Fruit fly (Drosophila melanogaster) whole organism, prepupa: Measurements from ENCODE around the gene Exo84.

Experiments used
- Blimp-1 ChIP-seq: fragments of 200-800 bp; sonication (Bioruptor generic); optimal IDR thresholded peaks from 3 replicates; lab custom pipeline; 2017; ENCODE audit warnings: missing biosample characterization, missing genetic modification characterization, mild to moderate bottlenecking, moderate library complexity, missing genetic modification reagents
- CG10631 ChIP-seq: fragments of 200-800 bp; sonication (Bioruptor generic); optimal IDR thresholded peaks from 2 replicates; lab custom pipeline; 2016; ENCODE audit warnings: missing biosample characterization, missing genetic modification characterization
- CG10669 ChIP-seq: fragments of 200-800 bp; sonication (Bioruptor generic); optimal IDR thresholded peaks from 3 replicates; lab custom pipeline; 2018; ENCODE audit warnings: missing biosample characterization, mild to moderate bottlenecking, missing genetic modification characterization, moderate library complexity
- CG11294 ChIP-seq: fragments of 200-800 bp; sonication (Bioruptor generic); IDR thresholded peaks from 2 replicates; pipeline ENCODE4 v1.3.6; 2022; ENCODE audit warnings: missing biosample characterization, missing genetic modification characterization
- CG11762 ChIP-seq: fragments of 200-800 bp; sonication (Bioruptor generic); optimal IDR thresholded peaks from 3 replicates; lab custom pipeline; 2016; ENCODE audit warnings: missing biosample characterization, missing genetic modification characterization; ENCODE audit not compliant: insufficient read depth
- CG11902 ChIP-seq: fragments of 200-800 bp; sonication (Bioruptor generic); optimal IDR thresholded peaks from 3 replicates; lab custom pipeline; 2016; ENCODE audit warnings: missing biosample characterization, missing genetic modification characterization
- CG1621 ChIP-seq: fragments of 200-800 bp; sonication (Bioruptor generic); optimal IDR thresholded peaks from 3 replicates; lab custom pipeline; 2018; ENCODE audit warnings: missing biosample characterization, mild to moderate bottlenecking, missing genetic modification characterization
- CG16779 ChIP-seq: fragments of 200-800 bp; sonication (Bioruptor generic); optimal IDR thresholded peaks from 3 replicates; lab custom pipeline; 2017; ENCODE audit warnings: missing biosample characterization, mild to moderate bottlenecking, missing genetic modification characterization
- CG3032 ChIP-seq: fragments of 200-800 bp; optimal IDR thresholded peaks from 2 replicates; lab custom pipeline; 2019; ENCODE audit warnings: missing biosample characterization, mild to moderate bottlenecking, missing genetic modification characterization, moderate library complexity
- CG31627 ChIP-seq: fragments of 200-800 bp; sonication (Bioruptor generic); optimal IDR thresholded peaks from 3 replicates; lab custom pipeline; 2016; ENCODE audit warnings: missing biosample characterization, missing genetic modification characterization
- CG32006 ChIP-seq: fragments of 200-800 bp; sonication (Bioruptor generic); optimal IDR thresholded peaks from 3 replicates; lab custom pipeline; 2017; ENCODE audit warnings: missing biosample characterization, mild to moderate bottlenecking, missing genetic modification characterization
- CG34406 ChIP-seq: fragments of 200-800 bp; sonication (Bioruptor generic); optimal IDR thresholded peaks from 3 replicates; lab custom pipeline; 2016; ENCODE audit warnings: missing biosample characterization, missing genetic modification characterization
- CG3919 ChIP-seq: fragments of 200-800 bp; sonication (Bioruptor generic); optimal IDR thresholded peaks from 3 replicates; lab custom pipeline; 2016; ENCODE audit warnings: missing biosample characterization, missing genetic modification characterization
- CG4318 ChIP-seq: fragments of 200-800 bp; sonication (Bioruptor generic); optimal IDR thresholded peaks from 3 replicates; lab custom pipeline; 2017; ENCODE audit warnings: missing biosample characterization, mild to moderate bottlenecking, missing genetic modification characterization
- CG6163 ChIP-seq: fragments of 200-800 bp; sonication (Bioruptor generic); IDR thresholded peaks from 3 replicates; pipeline ENCODE4 v1.3.6; 2022; ENCODE audit warnings: missing biosample characterization, missing genetic modification characterization
- CG6276 ChIP-seq: fragments of 200-800 bp; sonication (Bioruptor generic); optimal IDR thresholded peaks from 2 replicates; lab custom pipeline; 2017; ENCODE audit warnings: missing biosample characterization, mild to moderate bottlenecking, missing genetic modification characterization
- CG6792 ChIP-seq: fragments of 200-800 bp; sonication (Bioruptor generic); optimal IDR thresholded peaks from 3 replicates; lab custom pipeline; 2016; ENCODE audit warnings: missing biosample characterization, missing genetic modification characterization
- CG6808 ChIP-seq: fragments of 200-800 bp; sonication (Bioruptor generic); optimal IDR thresholded peaks from 3 replicates; lab custom pipeline; 2017; ENCODE audit warnings: missing biosample characterization, missing genetic modification characterization, mild to moderate bottlenecking, moderate library complexity, missing genetic modification reagents
- CG6854 ChIP-seq: fragments of 200-800 bp; sonication (Bioruptor generic); optimal IDR thresholded peaks from 2 replicates; lab custom pipeline; 2017; ENCODE audit warnings: missing biosample characterization, mild to moderate bottlenecking, missing genetic modification characterization
- CG7368 ChIP-seq: fragments of 200-800 bp; sonication (Bioruptor generic); optimal IDR thresholded peaks from 3 replicates; lab custom pipeline; 2016; ENCODE audit warnings: missing biosample characterization, missing genetic modification characterization
- CG8319 ChIP-seq: fragments of 200-800 bp; sonication (Bioruptor generic); optimal IDR thresholded peaks from 3 replicates; lab custom pipeline; 2016; ENCODE audit warnings: missing biosample characterization, missing genetic modification characterization
- CG8632 ChIP-seq: fragments of 200-800 bp; sonication (Bioruptor generic); optimal IDR thresholded peaks from 3 replicates; lab custom pipeline; 2016; ENCODE audit warnings: missing biosample characterization, missing genetic modification characterization
- CG9139 ChIP-seq: fragments of 200-800 bp; sonication (Bioruptor generic); optimal IDR thresholded peaks from 3 replicates; lab custom pipeline; 2017; ENCODE audit warnings: missing biosample characterization, mild to moderate bottlenecking, missing genetic modification characterization
- Eip75B ChIP-seq: fragments of 200-800 bp; sonication (Bioruptor generic); optimal IDR thresholded peaks from 3 replicates; lab custom pipeline; 2016; ENCODE audit warnings: missing biosample characterization, missing genetic modification characterization
- Eip78C ChIP-seq: fragments of 200-800 bp; sonication (Bioruptor generic); peaks from one replicate; lab custom pipeline; 2016; ENCODE audit warnings: missing biosample characterization, missing genetic modification characterization
- Eip93F ChIP-seq: fragments of 200-800 bp; sonication (Bioruptor generic); optimal IDR thresholded peaks from 2 replicates; lab custom pipeline; 2016; ENCODE audit warnings: missing biosample characterization, mild to moderate bottlenecking, missing genetic modification characterization
- Ets21C ChIP-seq: fragments of 200-800 bp; sonication (Bioruptor generic); optimal IDR thresholded peaks from 3 replicates; lab custom pipeline; 2016; ENCODE audit warnings: missing biosample characterization, missing genetic modification characterization
- Ets96B ChIP-seq: fragments of 200-800 bp; optimal IDR thresholded peaks from 2 replicates; lab custom pipeline; 2019; ENCODE audit warnings: missing biosample characterization, mild to moderate bottlenecking, missing genetic modification characterization, moderate library complexity
- Gug ChIP-seq: fragments of 200-800 bp; sonication (Bioruptor generic); IDR thresholded peaks from 2 replicates; pipeline ENCODE4 v1.3.6; 2022; ENCODE audit warnings: missing biosample characterization, missing genetic modification characterization
- Hr38 ChIP-seq: sonication (Bioruptor generic); optimal IDR thresholded peaks from 2 replicates; lab custom pipeline; 2016; ENCODE audit warnings: missing biosample characterization, missing genetic modification characterization
- Hr39 ChIP-seq: fragments of 200-800 bp; sonication (Bioruptor generic); optimal IDR thresholded peaks from 2 replicates; lab custom pipeline; 2016; ENCODE audit warnings: missing biosample characterization, missing genetic modification characterization
- Hr4 ChIP-seq: fragments of 200-800 bp; sonication (Bioruptor generic); optimal IDR thresholded peaks from 3 replicates; lab custom pipeline; 2016; ENCODE audit warnings: missing biosample characterization, missing genetic modification characterization
- Met ChIP-seq: fragments of 200-800 bp; sonication (Bioruptor generic); optimal IDR thresholded peaks from 3 replicates; lab custom pipeline; 2016; ENCODE audit warnings: missing biosample characterization, missing genetic modification characterization
- OdsH ChIP-seq: fragments of 200-800 bp; sonication (Bioruptor generic); optimal IDR thresholded peaks from 3 replicates; lab custom pipeline; 2016; ENCODE audit warnings: missing biosample characterization, missing genetic modification characterization
- Smox ChIP-seq: fragments of 200-800 bp; sonication (Bioruptor generic); optimal IDR thresholded peaks from 3 replicates; lab custom pipeline; 2016; ENCODE audit warnings: missing biosample characterization, missing genetic modification characterization
- Sox14 ChIP-seq: fragments of 200-800 bp; sonication (Bioruptor generic); optimal IDR thresholded peaks from 3 replicates; lab custom pipeline; 2016; ENCODE audit warnings: missing biosample characterization, missing genetic modification characterization
- Sox15 ChIP-seq: fragments of 200-800 bp; sonication (Bioruptor generic); optimal IDR thresholded peaks from 3 replicates; lab custom pipeline; 2016; ENCODE audit warnings: missing biosample characterization, missing genetic modification characterization
- achi ChIP-seq: fragments of 200-800 bp; sonication (Bioruptor generic); optimal IDR thresholded peaks from 3 replicates; lab custom pipeline; 2016; ENCODE audit warnings: missing biosample characterization, missing genetic modification characterization
- cyc ChIP-seq: fragments of 200-800 bp; sonication (Bioruptor generic); optimal IDR thresholded peaks from 3 replicates; lab custom pipeline; 2016; ENCODE audit warnings: missing biosample characterization, missing genetic modification characterization
- dac ChIP-seq: fragments of 200-800 bp; sonication (Bioruptor generic); optimal IDR thresholded peaks from 2 replicates; lab custom pipeline; 2017; ENCODE audit warnings: missing biosample characterization, mild to moderate bottlenecking, missing genetic modification characterization
- dsx ChIP-seq: fragments of 200-800 bp; optimal IDR thresholded peaks from 3 replicates; lab custom pipeline; 2019; ENCODE audit warnings: missing biosample characterization, mild to moderate bottlenecking, missing genetic modification characterization, moderate library complexity; ENCODE audit not compliant: poor library complexity, severe bottlenecking
- eg ChIP-seq: fragments of 200-800 bp; sonication (Bioruptor generic); IDR thresholded peaks from 3 replicates; pipeline ENCODE4 v1.3.6; 2022; ENCODE audit warnings: missing biosample characterization, missing genetic modification characterization
- esn ChIP-seq: fragments of 200-800 bp; sonication (Bioruptor generic); optimal IDR thresholded peaks from 2 replicates; lab custom pipeline; 2016; ENCODE audit warnings: missing biosample characterization, mild to moderate bottlenecking, missing genetic modification characterization, moderate library complexity
- fd85E ChIP-seq: fragments of 200-800 bp; sonication (Bioruptor generic); optimal IDR thresholded peaks from 3 replicates; lab custom pipeline; 2016; ENCODE audit warnings: missing biosample characterization, missing genetic modification characterization
- fkh ChIP-seq: fragments of 200-800 bp; sonication (Bioruptor generic); optimal IDR thresholded peaks from 3 replicates; lab custom pipeline; 2017; ENCODE audit warnings: missing biosample characterization, mild to moderate bottlenecking, missing genetic modification characterization, moderate library complexity
- net ChIP-seq: fragments of 200-800 bp; sonication (Bioruptor generic); optimal IDR thresholded peaks from 3 replicates; lab custom pipeline; 2016; ENCODE audit warnings: missing biosample characterization, missing genetic modification characterization
- salr ChIP-seq, 2 experiments: fragments of 200-800 bp; sonication (Bioruptor generic); optimal IDR thresholded peaks; 3 replicates each; lab custom pipeline; 2016 to 2018; ENCODE audit warnings: missing biosample characterization in 2 of 2, missing genetic modification characterization in 2 of 2, mild to moderate bottlenecking in 1 of 2
- spab ChIP-seq: fragments of 200-800 bp; sonication (Bioruptor generic); optimal IDR thresholded peaks from 2 replicates; lab custom pipeline; 2017; ENCODE audit warnings: missing biosample characterization, mild to moderate bottlenecking, missing genetic modification characterization, missing genetic modification reagents
- ss ChIP-seq, 2 experiments: fragments of 200-800 bp; sonication (Bioruptor generic); optimal IDR thresholded peaks; 2 replicates in 1 of 2; 3 replicates in 1 of 2; lab custom pipeline; 2017 to 2018; ENCODE audit warnings: mild to moderate bottlenecking in 2 of 2, missing biosample characterization in 2 of 2, missing genetic modification characterization in 2 of 2, moderate library complexity in 1 of 2
- topi ChIP-seq: fragments of 200-800 bp; sonication (Bioruptor generic); optimal IDR thresholded peaks from 3 replicates; lab custom pipeline; 2016; ENCODE audit warnings: missing biosample characterization, missing genetic modification characterization
- vri ChIP-seq: fragments of 200-800 bp; sonication (Bioruptor generic); optimal IDR thresholded peaks from 3 replicates; lab custom pipeline; 2016; ENCODE audit warnings: missing biosample characterization, mild to moderate bottlenecking, missing genetic modification characterization

Exo84 gene

dm6 chr3R:26052150-26052908 lies at the start of gene Exo84, which contains the start of gene Vps2:
TSS of gene Exo84 (minus strand) at chr3R:26052257.
TSS of gene Vps2 (plus strand) at chr3R:26052821.
- TF ChIP-seq spab (GFP tag; lab: Kevin White, UChicago) (no peak), CG16779 (tag; lab: Kevin White, UChicago) (no peak), Ets96B (no peak), ss (GFP tag; optimal IDR thresholded peaks at IDR 0.05; lab: Kevin White, UChicago) (no peak), fkh (no peak), CG4318 (GFP tag; lab: Kevin White, UChicago) (no peak), dac (no peak), CG11902 (peak; percentile 2), CG6854 (GFP tag; lab: Kevin White, UChicago) (no peak), CG11294 (GFP tag; lab: Robert Waterston, UW) (no peak), CG1621 (no peak), CG3919 (GFP tag; lab: Kevin White, UChicago) (no peak), achi (GFP tag; lab: Kevin White, UChicago) (no peak), fd85E (GFP tag; lab: Kevin White, UChicago) (no peak), CG6792 (GFP tag; lab: Kevin White, UChicago) (peak; percentile 9), salr (GFP tag; optimal IDR thresholded peaks at IDR 0.05; lab: Kevin White, UChicago) (peak in 1 of 2 experiments; percentile 23), CG6163 (GFP tag; lab: Robert Waterston, UW) (no peak), Eip75B (GFP tag; lab: Kevin White, UChicago) (no peak), Hr4 (GFP tag; lab: Kevin White, UChicago) (no peak), CG8632 (no peak), vri (GFP tag; lab: Kevin White, UChicago) (no peak), CG10631 (GFP tag; lab: Kevin White, UChicago) (peak; percentile 73), Smox (no peak), dsx (GFP tag; lab: Kevin White, UChicago) (no peak), Met (GFP tag; lab: Kevin White, UChicago) (no peak), net (no peak), CG32006 (GFP tag; lab: Kevin White, UChicago) (no peak), Eip93F (GFP tag; lab: Kevin White, UChicago) (no peak), CG10669 (GFP tag; lab: Kevin White, UChicago) (no peak), topi (peak; percentile 40), CG34406 (GFP tag; lab: Kevin White, UChicago) (no peak), Sox15 (GFP tag; lab: Kevin White, UChicago) (peak; percentile 73), CG6276 (GFP tag; lab: Kevin White, UChicago) (no peak), Eip78C (GFP tag; lab: Kevin White, UChicago) (peak; percentile 70), eg (GFP tag; lab: Robert Waterston, UW) (no peak), CG9139 (GFP tag; lab: Kevin White, UChicago) (no peak), Sox14 (peak; percentile 48), CG6808 (GFP tag; lab: Kevin White, UChicago) (no peak), OdsH (GFP tag; lab: Kevin White, UChicago) (no peak), Hr39 (peak; percentile 69), CG8319 (GFP tag; lab: Kevin White, UChicago) (no peak), Blimp-1 (no peak), cyc (GFP tag; lab: Kevin White, UChicago) (peak; percentile 46), CG31627 (GFP tag; lab: Kevin White, UChicago) (peak; percentile 63), CG11762 (GFP tag; lab: Kevin White, UChicago) (peak; percentile 28), CG3032 (tag; lab: Kevin White, UChicago) (peak; percentile 61), Hr38 (GFP tag; lab: Kevin White, UChicago) (no peak), Gug (GFP tag; lab: Robert Waterston, UW) (0 out of 2 replicates have a peak, but pooled peaks have one; percentile 19), CG7368 (no peak), Ets21C (GFP tag; lab: Kevin White, UChicago) (peak; percentile 39), esn (peak; percentile 67)
